Fruit fly (Drosophila melanogaster): ENCODE measurements around the gene CG9705.

CG9705 gene

dm6 chr3L:16768001-16768652, 11.8 kb upstream of the CG9705 start:
- peak; percentile 5 for TF ChIP-seq CG6813 (GFP tag; optimal IDR thresholded peaks at IDR 0.05)
- TF ChIP-seq az2 (GFP tag; optimal IDR thresholded peaks at IDR 0.05): peak; percentile 40
- peak; percentile 43 for TF ChIP-seq D19A (tag; optimal IDR thresholded peaks at IDR 0.05)
- TF ChIP-seq pnt (GFP tag; optimal IDR thresholded peaks at IDR 0.05): peak; percentile 48
- TF ChIP-seq sna (GFP tag; IDR thresholded peaks at IDR 0.05; ENCODE audit: partially characterized antibody): 0 out of 2 replicates have a peak, but pooled peaks have one; percentile 24
- no peak for TF ChIP-seq p53 (GFP tag; optimal IDR thresholded peaks at IDR 0.05)
- no peak for TF ChIP-seq CG1529 (GFP tag; optimal IDR thresholded peaks at IDR 0.05)
- no peak for TF ChIP-seq CG17912 (GFP tag; optimal IDR thresholded peaks at IDR 0.05)
- TF ChIP-seq ewg (GFP tag; optimal IDR thresholded peaks at IDR 0.05): peak; percentile 13
- no peak for TF ChIP-seq CG3838 (GFP tag; optimal IDR thresholded peaks at IDR 0.05)
- peak; percentile 44 for TF ChIP-seq CG31441 (GFP tag; IDR thresholded peaks at IDR 0.05)
- no peak for TF ChIP-seq Meics (GFP tag; optimal IDR thresholded peaks at IDR 0.05)
- TF ChIP-seq CG12391 (tag; optimal IDR thresholded peaks at IDR 0.05): peak; percentile 45
- TF ChIP-seq CG4617 (GFP tag; optimal IDR thresholded peaks at IDR 0.05; ENCODE audit: borderline replicate concordance): no peak
- TF ChIP-seq onecut (GFP tag; IDR thresholded peaks at IDR 0.05): 0 out of 2 replicates have a peak, but pooled peaks have one; percentile 12
- TF ChIP-seq bbx (GFP tag; IDR thresholded peaks at IDR 0.05; ENCODE audit: partially characterized antibody): no peak
- TF ChIP-seq CG11696 (GFP tag; IDR thresholded peaks at IDR 0.05): 0 out of 2 replicates have a peak, but pooled peaks have one; percentile 21
- peak; percentile 49; the same call in 2 of the 3 replicates for TF ChIP-seq tgo (GFP tag; IDR thresholded peaks at IDR 0.05)
- TF ChIP-seq NC2β (GFP tag; optimal IDR thresholded peaks at IDR 0.05): peak; percentile 28
- TF ChIP-seq Xrp1 (GFP tag; IDR thresholded peaks at IDR 0.05): peak; percentile 78
- peak; percentile 4 for TF ChIP-seq CG13424 (tag; optimal IDR thresholded peaks at IDR 0.05)
- TF ChIP-seq Chrac-16 (GFP tag; optimal IDR thresholded peaks at IDR 0.05): peak; percentile 42
- TF ChIP-seq Nf-YA (GFP tag; IDR thresholded peaks at IDR 0.05): no peak
- no peak for TF ChIP-seq CG1832 (GFP tag; optimal IDR thresholded peaks at IDR 0.05)
- TF ChIP-seq ab (GFP tag; optimal IDR thresholded peaks at IDR 0.05): no peak
- no peak for TF ChIP-seq Adf1 (GFP tag; IDR thresholded peaks at IDR 0.05)
- peak; percentile 50 for TF ChIP-seq CG2678 (tag; optimal IDR thresholded peaks at IDR 0.05)
- TF ChIP-seq prd (optimal IDR thresholded peaks at IDR 0.05): no peak
- peak; percentile 77 for TF ChIP-seq prd (GFP tag; IDR thresholded peaks at IDR 0.05)
- TF ChIP-seq CG18619 (GFP tag; optimal IDR thresholded peaks at IDR 0.05): no peak
- no peak for TF ChIP-seq MESR4 (GFP tag; optimal IDR thresholded peaks at IDR 0.05)
- TF ChIP-seq Ravus (GFP tag; IDR thresholded peaks at IDR 0.05): no peak
- TF ChIP-seq CG2120 (GFP tag; optimal IDR thresholded peaks at IDR 0.05): no peak
- TF ChIP-seq NC2α (GFP tag; optimal IDR thresholded peaks at IDR 0.05): no peak
- peak; percentile 9; the same call in 1 of the 2 replicates for TF ChIP-seq slbo (GFP tag; IDR thresholded peaks at IDR 0.05)
- TF ChIP-seq ash1 (GFP tag; optimal IDR thresholded peaks at IDR 0.05): no peak
- peak; percentile 59 for TF ChIP-seq nmo (GFP tag; optimal IDR thresholded peaks at IDR 0.05)
- peak; percentile 15; the same call in 1 of the 2 replicates for TF ChIP-seq ttk (GFP tag; IDR thresholded peaks at IDR 0.05)
- TF ChIP-seq grau (tag; optimal IDR thresholded peaks at IDR 0.05): peak; percentile 28
- TF ChIP-seq CG34376 (GFP tag; optimal IDR thresholded peaks at IDR 0.05): no peak
- no peak for TF ChIP-seq sc (optimal IDR thresholded peaks at IDR 0.05)
- peak; percentile 0 for TF ChIP-seq sc (GFP tag; optimal IDR thresholded peaks at IDR 0.05)
- TF ChIP-seq Dad (GFP tag; optimal IDR thresholded peaks at IDR 0.05): no peak
- no peak for TF ChIP-seq CG9932 (GFP tag; IDR thresholded peaks at IDR 0.05)
- no peak for TF ChIP-seq CG18011 (GFP tag; optimal IDR thresholded peaks at IDR 0.05)
- TF ChIP-seq CG14441 (GFP tag; IDR thresholded peaks at IDR 0.05): 0 out of 2 replicates have a peak, but pooled peaks have one; percentile 44
- no peak for TF ChIP-seq Hr78 (GFP tag; optimal IDR thresholded peaks at IDR 0.05)
- peak; percentile 66 for TF ChIP-seq CG18262 (tag; optimal IDR thresholded peaks at IDR 0.05)
- TF ChIP-seq CG7839 (tag; optimal IDR thresholded peaks at IDR 0.05): peak; percentile 42
- peak; percentile 34 for TF ChIP-seq org-1 (GFP tag; optimal IDR thresholded peaks at IDR 0.05)

Measured in whole organism, embryonic.